Worm (Caenorhabditis elegans) whole organism, mixed stage, embryonic: ENCODE measurements around the gene srd-50.
A peak's percentile ranks its signal among the peaks of the same experiment; 100 is the strongest.

Experiments
- M03D4.4 ChIP-seq: sonication (generic microtip); optimal IDR thresholded peaks from 2 replicates; lab custom pipeline; 2017; ENCODE audit warnings: mild to moderate bottlenecking, missing genetic modification characterization, missing compliant biosample characterization
- bed-3 ChIP-seq: fragments of 200-800 bp; sonication (Bioruptor generic); optimal IDR thresholded peaks from 3 replicates; lab custom pipeline; 2018; ENCODE audit warnings: mild to moderate bottlenecking, missing genetic modification characterization, moderate library complexity, missing compliant biosample characterization
- blmp-1 ChIP-seq: fragments of 150-350 bp; optimal IDR thresholded peaks from 2 replicates; lab custom pipeline; 2014; ENCODE audit warnings: missing biosample characterization, missing genetic modification characterization
- ceh-39 ChIP-seq: fragments of 150-350 bp; optimal IDR thresholded peaks from 2 replicates; lab custom pipeline; 2014; ENCODE audit warnings: missing biosample characterization, missing genetic modification characterization
- ceh-43 ChIP-seq: fragments of 200-800 bp; sonication (Bioruptor generic); optimal IDR thresholded peaks from 2 replicates; lab custom pipeline; 2018; ENCODE audit warnings: mild to moderate bottlenecking, missing genetic modification characterization, moderate library complexity, missing compliant biosample characterization
- ceh-83 ChIP-seq: fragments of 200-800 bp; sonication (Bioruptor generic); optimal IDR thresholded peaks from 2 replicates; lab custom pipeline; 2018; ENCODE audit warnings: mild to moderate bottlenecking, missing genetic modification characterization, missing compliant biosample characterization
- ces-1 ChIP-seq: fragments of 150-350 bp; optimal IDR thresholded peaks from 2 replicates; lab custom pipeline; 2014; ENCODE audit warnings: missing biosample characterization, missing genetic modification reagents, missing genetic modification characterization
- cnd-1 ChIP-seq: fragments of 200-800 bp; sonication (Bioruptor generic); optimal IDR thresholded peaks from 2 replicates; lab custom pipeline; 2018; ENCODE audit warnings: mild to moderate bottlenecking, missing genetic modification characterization, missing compliant biosample characterization
- drap-1 ChIP-seq: fragments of 200-800 bp; sonication (Bioruptor generic); optimal IDR thresholded peaks from 3 replicates; lab custom pipeline; 2018; ENCODE audit warnings: mild to moderate bottlenecking, missing genetic modification characterization, missing compliant biosample characterization
- elt-1 ChIP-seq: sonication (generic microtip); optimal IDR thresholded peaks from 2 replicates; lab custom pipeline; 2017; ENCODE audit warnings: missing genetic modification characterization, mild to moderate bottlenecking, missing compliant biosample characterization, antibody characterized with exemption, moderate library complexity, borderline replicate concordance; ENCODE audit not compliant: insufficient read depth
- elt-3 ChIP-seq: fragments of 150-350 bp; optimal IDR thresholded peaks from 2 replicates; lab custom pipeline; 2014; ENCODE audit warnings: missing biosample characterization, missing genetic modification characterization
- flh-1 ChIP-seq: fragments of 200-800 bp; sonication (Bioruptor generic); optimal IDR thresholded peaks from 2 replicates; lab custom pipeline; 2018; ENCODE audit warnings: mild to moderate bottlenecking, missing genetic modification characterization, moderate library complexity, missing compliant biosample characterization
- ham-2 ChIP-seq: fragments of 200-800 bp; sonication (Bioruptor generic); optimal IDR thresholded peaks from 2 replicates; lab custom pipeline; 2018; ENCODE audit warnings: mild to moderate bottlenecking, missing genetic modification characterization, missing compliant biosample characterization
- hlh-1 ChIP-seq: fragments of 150-350 bp; optimal IDR thresholded peaks from 2 replicates; lab custom pipeline; 2014; ENCODE audit warnings: missing biosample characterization, missing genetic modification reagents, missing genetic modification characterization
- lin-13 ChIP-seq: fragments of 150-350 bp; optimal IDR thresholded peaks from 2 replicates; lab custom pipeline; 2014; ENCODE audit warnings: missing biosample characterization, missing genetic modification characterization
- lin-32 ChIP-seq: fragments of 200-800 bp; sonication (Bioruptor generic); optimal IDR thresholded peaks from 2 replicates; lab custom pipeline; 2018; ENCODE audit warnings: mild to moderate bottlenecking, missing genetic modification characterization, missing compliant biosample characterization
- lsy-2 ChIP-seq: fragments of 150-350 bp; optimal IDR thresholded peaks from 2 replicates; lab custom pipeline; 2014; ENCODE audit warnings: missing biosample characterization, missing genetic modification characterization
- mab-5 ChIP-seq: fragments of 150-350 bp; optimal IDR thresholded peaks from 2 replicates; lab custom pipeline; 2014; ENCODE audit warnings: missing biosample characterization, missing genetic modification characterization
- mep-1 ChIP-seq: fragments of 150-350 bp; optimal IDR thresholded peaks from 2 replicates; lab custom pipeline; 2017; ENCODE audit warnings: missing biosample characterization, missing genetic modification reagents, missing genetic modification characterization, inconsistent platforms
- mls-2 ChIP-seq: sonication (generic microtip); optimal IDR thresholded peaks from 2 replicates; lab custom pipeline; 2016; ENCODE audit warnings: mild to moderate bottlenecking, missing genetic modification characterization, moderate library complexity, missing compliant biosample characterization
- nhr-12 ChIP-seq: fragments of 150-350 bp; optimal IDR thresholded peaks from 2 replicates; lab custom pipeline; 2014; ENCODE audit warnings: missing biosample characterization, missing genetic modification characterization
- nhr-2 ChIP-seq: fragments of 150-350 bp; optimal IDR thresholded peaks from 2 replicates; lab custom pipeline; 2014; ENCODE audit warnings: missing biosample characterization, missing genetic modification characterization
- nhr-237 ChIP-seq: fragments of 150-350 bp; optimal IDR thresholded peaks from 2 replicates; lab custom pipeline; 2014; ENCODE audit warnings: missing biosample characterization, missing genetic modification characterization
- nhr-28 ChIP-seq: fragments of 150-350 bp; optimal IDR thresholded peaks from 2 replicates; lab custom pipeline; 2014; ENCODE audit warnings: missing biosample characterization, missing genetic modification characterization
- nhr-76 ChIP-seq: sonication (generic microtip); optimal IDR thresholded peaks from 2 replicates; lab custom pipeline; 2017; ENCODE audit warnings: missing biosample characterization, missing genetic modification characterization
- pha-4 ChIP-seq: fragments of 150-350 bp; optimal IDR thresholded peaks from 2 replicates; lab custom pipeline; 2018; ENCODE audit warnings: missing biosample characterization, missing genetic modification reagents, missing genetic modification characterization
- sem-2 ChIP-seq: fragments of 200-800 bp; sonication (Bioruptor generic); optimal IDR thresholded peaks from 2 replicates; lab custom pipeline; 2018; ENCODE audit warnings: mild to moderate bottlenecking, missing genetic modification characterization, missing compliant biosample characterization
- snpc-4 ChIP-seq: fragments of 150-350 bp; optimal IDR thresholded peaks from 2 replicates; lab custom pipeline; 2014; ENCODE audit warnings: missing biosample characterization, missing genetic modification characterization
- sptf-1 ChIP-seq: sonication (generic microtip); optimal IDR thresholded peaks from 2 replicates; lab custom pipeline; 2017; ENCODE audit warnings: mild to moderate bottlenecking, missing genetic modification characterization, moderate library complexity, missing compliant biosample characterization
- tbx-8 ChIP-seq: fragments of 200-800 bp; sonication (Bioruptor generic); optimal IDR thresholded peaks from 2 replicates; lab custom pipeline; 2018; ENCODE audit warnings: mild to moderate bottlenecking, missing genetic modification characterization, moderate library complexity, missing compliant biosample characterization
- unc-120 ChIP-seq: sonication (generic microtip); optimal IDR thresholded peaks from 2 replicates; lab custom pipeline; 2017; ENCODE audit warnings: missing genetic modification characterization, missing compliant biosample characterization; ENCODE audit not compliant: poor library complexity, severe bottlenecking
- unc-39 ChIP-seq: fragments of 150-350 bp; optimal IDR thresholded peaks from 2 replicates; lab custom pipeline; 2014; ENCODE audit warnings: missing biosample characterization, missing genetic modification characterization
- unc-62 ChIP-seq: fragments of 150-350 bp; optimal IDR thresholded peaks from 2 replicates; lab custom pipeline; 2014; ENCODE audit warnings: missing biosample characterization, missing genetic modification reagents, missing genetic modification characterization
- zip-8 ChIP-seq: fragments of 150-350 bp; optimal IDR thresholded peaks from 2 replicates; lab custom pipeline; 2014; ENCODE audit warnings: missing biosample characterization, missing genetic modification characterization
- ztf-11 ChIP-seq: fragments of 150-350 bp; optimal IDR thresholded peaks from 2 replicates; lab custom pipeline; 2014; ENCODE audit warnings: missing biosample characterization, missing genetic modification characterization

srd-50 gene

ce11 chrX:13446418-13446817 lies 35.2 kb downstream of the srd-50 start, which contains the start of gene set-8:
TSS of gene set-8 (plus strand) at chrX:13446718.
- no peak for TF ChIP-seq nhr-237
- TF ChIP-seq ces-1 (GFP tag; lab: Kevin White, UChicago) = no peak
- TF ChIP-seq lin-13 = no peak
- TF ChIP-seq ham-2 = no peak
- no peak for TF ChIP-seq pha-4 (tag; lab: Kevin White, UChicago)
- TF ChIP-seq nhr-28 (tag; lab: Kevin White, UChicago) = no peak
- no peak for TF ChIP-seq sptf-1
- no peak for TF ChIP-seq tbx-8 (GFP tag; lab: Kevin White, UChicago)
- no peak for TF ChIP-seq ceh-43
- TF ChIP-seq, all 35 proteins: peak for 0

ce11 chrX:13444267-13444666 lies 37.3 kb downstream of the srd-50 start:
- TF ChIP-seq elt-3 (tag; lab: Kevin White, UChicago) (no peak), cnd-1 (tag; lab: Kevin White, UChicago) (no peak), nhr-28 (tag; lab: Kevin White, UChicago) (no peak), ham-2 (no peak), sptf-1 (no peak), ceh-43 (no peak)
- TF ChIP-seq, all 35 proteins: peak for 0

- TF ChIP-seq ceh-39 (tag; lab: Kevin White, UChicago) (no peak), ceh-83 (no peak), nhr-12 (tag; lab: Kevin White, UChicago) (no peak), ces-1 (GFP tag; lab: Kevin White, UChicago) (no peak), hlh-1 (tag; lab: Kevin White, UChicago) (no peak), lin-32 (GFP tag; lab: Kevin White, UChicago) (no peak), drap-1 (no peak), pha-4 (tag; lab: Kevin White, UChicago) (no peak), zip-8 (tag; lab: Kevin White, UChicago) (no peak), unc-120 (no peak), ztf-11 (no peak), elt-3 (tag; lab: Kevin White, UChicago) (no peak), mab-5 (tag; lab: Kevin White, UChicago) (no peak), bed-3 (GFP tag; lab: Kevin White, UChicago) (no peak), nhr-76 (no peak)
Observed at ce11 chrX:13443283-13443682, 38.3 kb downstream of the srd-50 start.

- TF ChIP-seq zip-8 (tag; lab: Kevin White, UChicago) (no peak), unc-62 (GFP tag; lab: Kevin White, UChicago) (no peak), ces-1 (GFP tag; lab: Kevin White, UChicago) (peak; percentile 32), lsy-2 (tag; lab: Kevin White, UChicago) (no peak), lin-32 (GFP tag; lab: Kevin White, UChicago) (no peak), unc-120 (no peak), tbx-8 (GFP tag; lab: Kevin White, UChicago) (no peak), nhr-2 (no peak), pha-4 (tag; lab: Kevin White, UChicago) (no peak), mab-5 (tag; lab: Kevin White, UChicago) (no peak), bed-3 (GFP tag; lab: Kevin White, UChicago) (no peak), mls-2 (tag; lab: Kevin White, UChicago) (no peak), sptf-1 (peak; percentile 23), snpc-4 (tag; lab: Kevin White, UChicago) (no peak), nhr-12 (tag; lab: Kevin White, UChicago) (no peak), ceh-43 (no peak), mep-1 (tag; lab: Kevin White, UChicago) (peak; percentile 3), sem-2 (GFP tag; lab: Kevin White, UChicago) (no peak), ceh-83 (peak; percentile 21), flh-1 (GFP tag; lab: Kevin White, UChicago) (no peak), M03D4.4 (tag; lab: Kevin White, UChicago) (no peak), elt-3 (tag; lab: Kevin White, UChicago) (no peak), ztf-11 (no peak), nhr-76 (no peak), elt-1 (no peak), drap-1 (peak; percentile 46), ham-2 (no peak), nhr-28 (tag; lab: Kevin White, UChicago) (no peak), hlh-1 (tag; lab: Kevin White, UChicago) (no peak), nhr-237 (no peak), lin-13 (no peak), ceh-39 (tag; lab: Kevin White, UChicago) (no peak), cnd-1 (tag; lab: Kevin White, UChicago) (peak; percentile 15), blmp-1 (tag; lab: Kevin White, UChicago) (no peak), unc-39 (tag; lab: Kevin White, UChicago) (no peak)
Observed at ce11 chrX:13442446-13442845, 39.2 kb downstream of the srd-50 start.
